Worm (Caenorhabditis elegans): ENCODE results near the gene srh-139.

- TF ChIP-seq ama-1 (optimal IDR thresholded peaks at IDR 0.05) (no peak), sea-1 (GFP tag; conservative IDR thresholded peaks at IDR 0.05) (no peak), flt-1 (GFP tag; IDR thresholded peaks at IDR 0.05) (no peak)
Measured at ce11 chrV:16467840-16468239, 15.9 kb upstream of the srh-139 start, which contains the start of gene sru-44.
